Fruit fly (Drosophila melanogaster): ENCODE results near the gene ATPsynCF6.

DNA sequence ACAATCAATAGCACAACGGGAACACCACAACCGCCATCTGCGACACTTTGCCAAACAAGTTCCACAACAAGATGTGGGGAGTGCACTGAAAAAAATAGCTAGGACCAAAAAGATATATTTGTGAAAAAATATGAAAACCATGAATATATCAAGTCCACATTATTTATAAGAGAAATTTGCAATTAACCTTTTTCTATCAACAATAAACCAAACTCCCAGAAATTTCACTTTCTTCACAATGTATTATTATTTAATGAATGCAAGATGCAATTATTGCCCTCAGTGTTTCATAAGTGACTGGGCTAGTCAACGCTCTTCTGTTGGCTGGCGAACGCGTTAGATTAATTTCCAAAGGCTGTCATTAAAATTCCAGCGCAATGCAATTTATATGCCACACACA, 39.9 kb upstream of the ATPsynCF6 start:
- TF ChIP-seq psq (optimal IDR thresholded peaks at IDR 0.05) = no peak
- TF ChIP-seq Sin3A (optimal IDR thresholded peaks at IDR 0.05) = no peak
